Worm (Caenorhabditis elegans): ENCODE measurements around the gene E02C12.12.

DNA sequence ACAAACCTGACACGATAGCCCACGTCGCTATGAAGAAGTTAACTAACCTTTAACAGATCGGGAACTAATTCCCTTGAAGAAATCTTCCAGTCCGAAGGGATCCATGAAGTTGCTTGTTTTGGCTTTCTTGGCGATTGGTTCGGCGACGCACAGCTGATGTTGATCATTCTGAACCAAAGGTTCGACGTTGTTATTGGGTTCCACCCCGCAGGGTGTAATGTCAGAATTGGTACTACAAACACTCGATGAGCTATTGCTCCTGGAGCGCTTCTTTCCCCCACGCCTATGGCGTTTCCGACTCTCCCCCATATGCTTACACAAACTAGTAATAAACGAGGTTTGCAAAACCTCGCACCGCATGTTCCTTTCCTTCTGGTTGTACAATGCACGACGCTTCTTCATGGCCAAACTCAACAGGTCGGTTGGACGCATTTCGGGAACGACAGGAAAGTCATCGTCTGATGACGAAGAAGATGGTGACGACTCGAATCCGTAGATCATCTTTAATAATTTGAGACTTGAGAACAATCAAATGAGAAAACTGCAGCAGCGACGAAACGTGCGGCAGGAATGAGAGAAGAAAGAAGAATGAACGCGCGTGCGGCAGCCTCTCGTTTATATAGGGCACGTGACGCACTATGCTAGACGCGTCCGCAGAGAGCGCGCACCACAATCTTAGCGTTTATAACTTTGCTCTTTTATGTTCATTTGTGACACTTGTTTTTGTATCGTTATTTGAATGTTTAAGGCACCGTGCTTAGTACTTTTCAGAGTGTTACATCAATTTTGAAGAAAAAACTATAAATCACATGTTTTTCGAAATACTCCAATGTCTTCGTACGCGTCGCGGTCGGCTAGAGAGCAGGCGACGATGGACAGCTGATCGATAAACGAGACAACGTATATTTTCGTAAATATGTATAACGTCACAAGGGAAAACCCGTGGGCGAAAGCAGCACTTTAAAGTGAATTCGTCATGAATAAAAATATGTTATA, 38.2 kb downstream of the E02C12.12 start, which contains the start of gene tos-1:
- TF ChIP-seq flt-1 (GFP tag; IDR thresholded peaks at IDR 0.05): peak; percentile 64
- TF ChIP-seq ama-1 (optimal IDR thresholded peaks at IDR 0.05): peak; percentile 99
- peak; percentile 70 for TF ChIP-seq aly-1 (tag; optimal IDR thresholded peaks at IDR 0.05)
- TF ChIP-seq ets-7 (tag; optimal IDR thresholded peaks at IDR 0.05): peak; percentile 54
- TF ChIP-seq pes-1 (GFP tag; IDR thresholded peaks at IDR 0.05): peak; percentile 68
- peak; percentile 52 for TF ChIP-seq tra-4 (tag; optimal IDR thresholded peaks at IDR 0.05)
- peak; percentile 57 for TF ChIP-seq hnd-1 (tag; optimal IDR thresholded peaks at IDR 0.05)
- peak; percentile 62 for TF ChIP-seq tbx-11 (GFP tag; IDR thresholded peaks at IDR 0.05)
- peak; percentile 62 for TF ChIP-seq B0310.2 (tag; optimal IDR thresholded peaks at IDR 0.05)
